Fruit fly (Drosophila melanogaster) whole organism, embryonic: ENCODE data around the gene dre4.

Experiments
- BtbVII ChIP-seq: fragments of 200-800 bp; sonication (Bioruptor generic); optimal IDR thresholded peaks from 3 replicates; lab custom pipeline; 2017; ENCODE audit warnings: missing biosample characterization, mild to moderate bottlenecking, missing genetic modification characterization
- C15 ChIP-seq: fragments of 200-800 bp; sonication (Bioruptor generic); IDR thresholded peaks from 3 replicates; pipeline ENCODE4 v1.3.6; 2022; ENCODE audit warnings: missing biosample characterization, missing genetic modification characterization
- CG10565 ChIP-seq: fragments of 200-800 bp; sonication (Bioruptor generic); optimal IDR thresholded peaks from 3 replicates; lab custom pipeline; 2016; ENCODE audit warnings: missing biosample characterization, mild to moderate bottlenecking, missing genetic modification characterization
- CG12769 ChIP-seq: fragments of 200-800 bp; sonication (Bioruptor generic); optimal IDR thresholded peaks from 2 replicates; lab custom pipeline; 2019; ENCODE audit warnings: missing biosample characterization, mild to moderate bottlenecking, missing genetic modification characterization, moderate library complexity
- CG13424 ChIP-seq: fragments of 200-800 bp; sonication (Bioruptor generic); optimal IDR thresholded peaks from 2 replicates; lab custom pipeline; 2019; ENCODE audit warnings: missing biosample characterization, mild to moderate bottlenecking, missing genetic modification characterization, moderate library complexity
- CG14667 ChIP-seq: fragments of 200-800 bp; sonication (Bioruptor generic); IDR thresholded peaks from 2 replicates; pipeline ENCODE4 v1.3.6; 2022; ENCODE audit warnings: missing biosample characterization, missing genetic modification characterization
- CG1602 ChIP-seq: fragments of 200-800 bp; sonication (Bioruptor generic); optimal IDR thresholded peaks from 3 replicates; lab custom pipeline; 2016; ENCODE audit warnings: missing biosample characterization, missing genetic modification characterization
- CG17385 ChIP-seq: fragments of 200-800 bp; sonication (Bioruptor generic); optimal IDR thresholded peaks from 3 replicates; lab custom pipeline; 2018; ENCODE audit warnings: missing biosample characterization, mild to moderate bottlenecking, missing genetic modification characterization
- CG18476 ChIP-seq: fragments of 200-800 bp; sonication (Bioruptor generic); optimal IDR thresholded peaks from 2 replicates; lab custom pipeline; 2016; ENCODE audit warnings: missing biosample characterization, mild to moderate bottlenecking, missing genetic modification characterization
- CG18619 ChIP-seq: fragments of 200-800 bp; sonication (Bioruptor generic); optimal IDR thresholded peaks from 3 replicates; lab custom pipeline; 2017; ENCODE audit warnings: missing biosample characterization, mild to moderate bottlenecking, missing genetic modification characterization
- CG18764 ChIP-seq: fragments of 200-800 bp; sonication (Bioruptor generic); optimal IDR thresholded peaks from 3 replicates; lab custom pipeline; 2016; ENCODE audit warnings: missing biosample characterization, missing genetic modification characterization
- CG4424 ChIP-seq: fragments of 200-800 bp; sonication (Bioruptor generic); optimal IDR thresholded peaks from 3 replicates; lab custom pipeline; 2016; ENCODE audit warnings: missing biosample characterization, missing genetic modification characterization
- CG4617 ChIP-seq: fragments of 200-800 bp; sonication (Bioruptor generic); optimal IDR thresholded peaks from 3 replicates; lab custom pipeline; 2016; ENCODE audit warnings: missing biosample characterization, missing genetic modification characterization, borderline replicate concordance
- CG4707 ChIP-seq: fragments of 200-800 bp; sonication (Bioruptor generic); optimal IDR thresholded peaks from 2 replicates; lab custom pipeline; 2018; ENCODE audit warnings: missing biosample characterization, mild to moderate bottlenecking, missing genetic modification characterization, moderate library complexity
- CG5245 ChIP-seq: fragments of 200-800 bp; sonication (Bioruptor generic); optimal IDR thresholded peaks from 3 replicates; lab custom pipeline; 2016; ENCODE audit warnings: missing biosample characterization, missing genetic modification characterization
- CG7987 ChIP-seq: fragments of 200-800 bp; sonication (Bioruptor generic); optimal IDR thresholded peaks from 2 replicates; lab custom pipeline; 2018; ENCODE audit warnings: missing biosample characterization, mild to moderate bottlenecking, missing genetic modification characterization, moderate library complexity
- CG8290 ChIP-seq, 3 experiments: fragments of 200-800 bp; sonication (Bioruptor generic); optimal IDR thresholded peaks; 2 replicates each; lab custom pipeline; 2016 to 2019; ENCODE audit warnings: missing biosample characterization in 3 of 3, missing genetic modification characterization in 3 of 3, mild to moderate bottlenecking in 2 of 3, moderate library complexity in 1 of 3
- CG8765 ChIP-seq: fragments of 200-800 bp; sonication (Bioruptor generic); IDR thresholded peaks from 2 replicates; pipeline ENCODE4 v1.3.6; 2022; ENCODE audit warnings: missing biosample characterization, missing genetic modification characterization
- CG9215 ChIP-seq: fragments of 200-800 bp; sonication (Bioruptor generic); IDR thresholded peaks from 2 replicates; pipeline ENCODE4 v1.3.6; 2022; ENCODE audit warnings: missing biosample characterization, missing genetic modification characterization
- Dbx ChIP-seq: fragments of 200-800 bp; sonication (Bioruptor generic); IDR thresholded peaks from 3 replicates; pipeline ENCODE4 v1.3.6; 2022; ENCODE audit warnings: missing biosample characterization, missing genetic modification characterization
- Deaf1 ChIP-seq: fragments of 200-800 bp; optimal IDR thresholded peaks from 3 replicates; lab custom pipeline; 2019; ENCODE audit warnings: missing biosample characterization, mild to moderate bottlenecking, missing genetic modification characterization, moderate library complexity
- Dll ChIP-seq: fragments of 200-800 bp; sonication (Bioruptor generic); IDR thresholded peaks from 4 replicates; pipeline ENCODE4 v1.3.6; 2022; ENCODE audit warnings: missing biosample characterization, missing genetic modification characterization; ENCODE audit not compliant: partially characterized antibody
- Ets97D ChIP-seq: fragments of 200-800 bp; sonication (Bioruptor generic); optimal IDR thresholded peaks from 3 replicates; lab custom pipeline; 2016; ENCODE audit warnings: missing biosample characterization, missing genetic modification characterization
- HLH54F ChIP-seq: fragments of 200-800 bp; sonication (Bioruptor generic); optimal IDR thresholded peaks from 3 replicates; lab custom pipeline; 2016; ENCODE audit warnings: missing biosample characterization, missing genetic modification characterization
- Hsf ChIP-seq: fragments of 200-800 bp; sonication (Bioruptor generic); optimal IDR thresholded peaks from 3 replicates; lab custom pipeline; 2016; ENCODE audit warnings: missing biosample characterization, missing genetic modification characterization
- Jarid2 ChIP-seq: fragments of 200-800 bp; sonication (Bioruptor generic); optimal IDR thresholded peaks from 3 replicates; lab custom pipeline; 2017; ENCODE audit warnings: mild to moderate bottlenecking, missing biosample characterization, missing genetic modification reagents, missing genetic modification characterization
- MTF-1 ChIP-seq: fragments of 200-800 bp; sonication (Bioruptor generic); optimal IDR thresholded peaks from 2 replicates; lab custom pipeline; 2018; ENCODE audit warnings: missing biosample characterization, mild to moderate bottlenecking, missing genetic modification characterization, borderline replicate concordance
- NC2α ChIP-seq: fragments of 200-800 bp; sonication (Bioruptor generic); optimal IDR thresholded peaks from 2 replicates; lab custom pipeline; 2016; ENCODE audit warnings: missing biosample characterization, missing genetic modification characterization
- Sox100B ChIP-seq: fragments of 200-800 bp; sonication (Bioruptor generic); optimal IDR thresholded peaks from 3 replicates; lab custom pipeline; 2018; ENCODE audit warnings: missing biosample characterization, mild to moderate bottlenecking, missing genetic modification characterization
- Sry-β ChIP-seq: fragments of 200-800 bp; sonication (Bioruptor generic); optimal IDR thresholded peaks from 2 replicates; lab custom pipeline; 2018; ENCODE audit warnings: missing biosample characterization, mild to moderate bottlenecking, missing genetic modification characterization, moderate library complexity
- Stat92E ChIP-seq, 3 experiments: fragments of >200 bp in 2 of 3; fragments of 200-800 bp in 1 of 3; sonication (Bioruptor generic) in 1 of 3; optimal IDR thresholded peaks; 2 replicates each; lab custom pipeline; 2017 to 2019; ENCODE audit warnings: missing biosample characterization in 3 of 3, missing genetic modification characterization in 3 of 3, mild to moderate bottlenecking in 1 of 3, moderate library complexity in 1 of 3
- Xrp1 ChIP-seq: fragments of 200-800 bp; sonication (Bioruptor generic); IDR thresholded peaks from 2 replicates; pipeline ENCODE4 v1.3.6; 2022; ENCODE audit warnings: missing biosample characterization, missing genetic modification characterization
- ap ChIP-seq: fragments of 200-800 bp; sonication (Bioruptor generic); IDR thresholded peaks from 2 replicates; pipeline ENCODE4 v1.3.6; 2022; ENCODE audit warnings: missing biosample characterization, missing genetic modification characterization
- br ChIP-seq: fragments of >200 bp; optimal IDR thresholded peaks from 2 replicates; lab custom pipeline; 2017
- btn ChIP-seq: fragments of 200-800 bp; sonication (Bioruptor generic); optimal IDR thresholded peaks from 2 replicates; lab custom pipeline; 2016; ENCODE audit warnings: missing biosample characterization, missing genetic modification characterization
- ci ChIP-seq: fragments of 200-800 bp; sonication (Bioruptor generic); IDR thresholded peaks from 3 replicates; pipeline ENCODE4 v1.3.6; 2022; ENCODE audit warnings: missing biosample characterization, missing genetic modification characterization
- disco-r ChIP-seq: fragments of 200-800 bp; sonication (Bioruptor generic); optimal IDR thresholded peaks from 2 replicates; lab custom pipeline; 2016; ENCODE audit warnings: missing biosample characterization, missing genetic modification characterization
- dpn ChIP-seq, 2 experiments: fragments of 200-800 bp; sonication (Bioruptor generic); optimal IDR thresholded peaks; 3 replicates each; lab custom pipeline; 2016; ENCODE audit warnings: missing biosample characterization in 2 of 2, missing genetic modification characterization in 2 of 2
- fd64A ChIP-seq: fragments of 200-800 bp; sonication (Bioruptor generic); optimal IDR thresholded peaks from 3 replicates; lab custom pipeline; 2018; ENCODE audit warnings: missing biosample characterization, mild to moderate bottlenecking, missing genetic modification characterization
- fu2 ChIP-seq: fragments of 200-800 bp; sonication (Bioruptor generic); optimal IDR thresholded peaks from 2 replicates; lab custom pipeline; 2016; ENCODE audit warnings: missing biosample characterization, missing genetic modification characterization
- gcm ChIP-seq: fragments of 200-800 bp; sonication (Bioruptor generic); optimal IDR thresholded peaks from 2 replicates; lab custom pipeline; 2019; ENCODE audit warnings: missing biosample characterization, mild to moderate bottlenecking, missing genetic modification characterization, moderate library complexity
- hkb ChIP-seq, 2 experiments: fragments of 200-800 bp in 1 of 2; fragments of >200 bp in 1 of 2; sonication (Bioruptor generic) in 1 of 2; IDR thresholded peaks in 1 of 2; optimal IDR thresholded peaks in 1 of 2; 2 replicates each; pipeline versions ENCODE4 v1.3.6 to Lab custom; 2017 to 2022; ENCODE audit warnings: missing biosample characterization in 1 of 2, missing genetic modification characterization in 1 of 2
- jigr1 ChIP-seq: fragments of 200-800 bp; sonication (Bioruptor generic); IDR thresholded peaks from 3 replicates; pipeline ENCODE4 v1.3.6; 2022; ENCODE audit warnings: missing biosample characterization, missing genetic modification characterization
- jing ChIP-seq: fragments of 200-800 bp; sonication (Bioruptor generic); optimal IDR thresholded peaks from 2 replicates; lab custom pipeline; 2018; ENCODE audit warnings: missing biosample characterization, mild to moderate bottlenecking, missing genetic modification characterization
- lola ChIP-seq, 3 experiments: fragments of >200 bp in 2 of 3; fragments of 200-800 bp in 1 of 3; sonication (Bioruptor generic) in 1 of 3; optimal IDR thresholded peaks; 2 replicates each; lab custom pipeline; 2017 to 2019; ENCODE audit warnings: missing biosample characterization in 3 of 3, missing genetic modification characterization in 3 of 3, mild to moderate bottlenecking in 1 of 3, moderate library complexity in 1 of 3
- pita ChIP-seq: fragments of 200-800 bp; sonication (Bioruptor generic); optimal IDR thresholded peaks from 2 replicates; lab custom pipeline; 2017; ENCODE audit warnings: missing biosample characterization, mild to moderate bottlenecking, missing genetic modification characterization
- scrt ChIP-seq: fragments of 200-800 bp; sonication (Bioruptor generic); optimal IDR thresholded peaks from 2 replicates; lab custom pipeline; 2018; ENCODE audit warnings: missing biosample characterization, mild to moderate bottlenecking, missing genetic modification characterization, moderate library complexity
- sr ChIP-seq: fragments of 200-800 bp; sonication (Bioruptor generic); IDR thresholded peaks from 3 replicates; pipeline ENCODE4 v1.3.6; 2022; ENCODE audit warnings: missing biosample characterization, missing genetic modification characterization
- wdn ChIP-seq: fragments of 200-800 bp; sonication (Bioruptor generic); IDR thresholded peaks from 2 replicates; pipeline ENCODE4 v1.3.6; 2022; ENCODE audit warnings: missing biosample characterization, missing genetic modification characterization

Gene dre4

dm6 chr3L:1886125-1886544, 10.0 kb upstream of the dre4 start (continued):
- TF ChIP-seq CG4617: peak; percentile 32
- peak; percentile 89 for TF ChIP-seq btn (GFP tag; lab: Kevin White, UChicago)
- TF ChIP-seq gcm (GFP tag; lab: Kevin White, UChicago): peak; percentile 59
- TF ChIP-seq Jarid2: no peak
- peak; percentile 56; the same call in 1 of the 3 replicates for TF ChIP-seq jigr1 (GFP tag; lab: Robert Waterston, UW)
- TF ChIP-seq scrt (GFP tag; lab: Kevin White, UChicago): peak; percentile 48
- peak; percentile 42; the same call in 1 of the 3 replicates for TF ChIP-seq sr (GFP tag; lab: Robert Waterston, UW)
- peak; percentile 93 for TF ChIP-seq Xrp1
- peak; percentile 46 for TF ChIP-seq CG18619 (GFP tag; lab: Kevin White, UChicago)
- peak; percentile 87 for TF ChIP-seq ap (GFP tag; lab: Robert Waterston, UW)
- TF ChIP-seq Hsf (GFP tag; lab: Kevin White, UChicago): peak; percentile 87
- peak in 1 of 3 experiments; percentile 85 for TF ChIP-seq lola (GFP tag; optimal IDR thresholded peaks at IDR 0.05; lab: Kevin White, UChicago)
- TF ChIP-seq CG9215 (GFP tag; lab: Robert Waterston, UW): no peak; the same call in 1 of the 2 replicates
- TF ChIP-seq CG1602 (GFP tag; lab: Kevin White, UChicago): peak; percentile 74
- TF ChIP-seq pita (GFP tag; lab: Kevin White, UChicago): no peak
- peak; percentile 91 for TF ChIP-seq CG8765
- peak; percentile 61 for TF ChIP-seq NC2α
- TF ChIP-seq CG10565: peak; percentile 53
- peak; percentile 82 for TF ChIP-seq MTF-1
- peak; percentile 74 for TF ChIP-seq CG17385 (GFP tag; lab: Kevin White, UChicago)
- TF ChIP-seq CG8290 (GFP tag; optimal IDR thresholded peaks at IDR 0.05; lab: Kevin White, UChicago): peak; percentile 73
- peak in 1 of 2 experiments; percentile 87 for TF ChIP-seq CG8290 (tag; optimal IDR thresholded peaks at IDR 0.05; lab: Kevin White, UChicago)
- TF ChIP-seq ci (GFP tag; lab: Robert Waterston, UW): peak; percentile 96
- no peak for TF ChIP-seq br (lab: Kevin White, UChicago)
- peak; percentile 61 for TF ChIP-seq CG18764 (GFP tag; lab: Kevin White, UChicago)
- TF ChIP-seq CG14667 (GFP tag; lab: Robert Waterston, UW): peak; percentile 75
- peak; percentile 38; the same call in 1 of the 2 replicates for TF ChIP-seq wdn (GFP tag; lab: Robert Waterston, UW)
- peak; percentile 88 for TF ChIP-seq jing (GFP tag; lab: Kevin White, UChicago)
- TF ChIP-seq CG4424 (GFP tag; lab: Kevin White, UChicago): peak; percentile 86
- TF ChIP-seq dpn (GFP tag; optimal IDR thresholded peaks at IDR 0.05; lab: Kevin White, UChicago): peak; percentile 76 to 84
- no peak for TF ChIP-seq Dll
- peak; percentile 75 for TF ChIP-seq disco-r
- TF ChIP-seq CG13424 (tag; lab: Kevin White, UChicago): peak; percentile 86
- TF ChIP-seq C15 (GFP tag; lab: Robert Waterston, UW): peak; percentile 25; the same call in 1 of the 3 replicates
- TF ChIP-seq fu2 (GFP tag; lab: Kevin White, UChicago): peak; percentile 39
- TF ChIP-seq Deaf1 (tag; lab: Kevin White, UChicago): no peak
- TF ChIP-seq CG4707 (GFP tag; lab: Kevin White, UChicago): peak; percentile 72
- TF ChIP-seq hkb (optimal IDR thresholded peaks at IDR 0.05; lab: Kevin White, UChicago): no peak
- peak; percentile 85 for TF ChIP-seq hkb (GFP tag; IDR thresholded peaks at IDR 0.05; lab: Robert Waterston, UW)
- peak; percentile 73 for TF ChIP-seq fd64A (GFP tag; lab: Kevin White, UChicago)
- TF ChIP-seq Dbx (GFP tag; lab: Robert Waterston, UW): no peak; the same call in 2 of the 3 replicates
- TF ChIP-seq CG18476 (GFP tag; lab: Kevin White, UChicago): peak; percentile 77
- peak; percentile 77 for TF ChIP-seq CG12769 (tag; lab: Kevin White, UChicago)
- TF ChIP-seq BtbVII (GFP tag; lab: Kevin White, UChicago): peak; percentile 29
- TF ChIP-seq Sry-β (GFP tag; lab: Kevin White, UChicago): peak; percentile 1
- TF ChIP-seq Sox100B: peak; percentile 82
- peak; percentile 38 for TF ChIP-seq Ets97D
- no peak for TF ChIP-seq Stat92E (GFP tag; optimal IDR thresholded peaks at IDR 0.05; lab: Kevin White, UChicago)
- no peak for TF ChIP-seq CG7987 (GFP tag; lab: Kevin White, UChicago)
- peak; percentile 42 for TF ChIP-seq HLH54F (GFP tag; lab: Kevin White, UChicago)
- peak; percentile 83 for TF ChIP-seq CG5245
